Worm (Caenorhabditis elegans) whole organism, young adult: Measurements from ENCODE around the gene F16G10.11.

Experiments
- B0019.2 ChIP-seq: fragments of 200-800 bp; sonication (Bioruptor generic); conservative IDR thresholded peaks from 2 replicates; pipeline ENCODE4 v1.3.6; 2022; ENCODE audit warnings: missing genetic modification reagents, missing genetic modification characterization, missing compliant biosample characterization
- B0035.1 ChIP-seq: sonication (generic microtip); optimal IDR thresholded peaks from 2 replicates; lab custom pipeline; 2016; ENCODE audit warnings: missing genetic modification characterization, mild to moderate bottlenecking, missing compliant biosample characterization, missing genotype, missing genetic modification reagents
- B0336.3 ChIP-seq: fragments of 200-800 bp; sonication (Bioruptor generic); IDR thresholded peaks from 2 replicates; pipeline ENCODE4 v1.3.6; 2022; ENCODE audit warnings: missing genetic modification characterization, missing compliant biosample characterization
- C17E4.6 ChIP-seq: fragments of 200-800 bp; sonication (Bioruptor generic); IDR thresholded peaks from 2 replicates; pipeline ENCODE4 v1.3.6; 2022; ENCODE audit warnings: missing genetic modification reagents, missing genetic modification characterization, missing compliant biosample characterization
- F39B2.1 ChIP-seq: fragments of 200-800 bp; sonication (Bioruptor generic); IDR thresholded peaks from 2 replicates; pipeline ENCODE4 v1.3.6; 2022; ENCODE audit warnings: missing genetic modification reagents, missing genetic modification characterization, missing compliant biosample characterization
- F49E8.2 ChIP-seq: sonication (generic microtip); optimal IDR thresholded peaks from 3 replicates; lab custom pipeline; 2017; ENCODE audit warnings: missing genetic modification characterization, mild to moderate bottlenecking, missing compliant biosample characterization, antibody characterized with exemption, moderate library complexity; ENCODE audit not compliant: insufficient read depth
- T07F8.4 ChIP-seq: sonication (generic microtip); optimal IDR thresholded peaks from 2 replicates; lab custom pipeline; 2016; ENCODE audit warnings: mild to moderate bottlenecking, missing genetic modification characterization, moderate library complexity, missing compliant biosample characterization
- T26A5.8 ChIP-seq: sonication (generic microtip); optimal IDR thresholded peaks from 2 replicates; lab custom pipeline; 2016; ENCODE audit warnings: missing genetic modification characterization, missing compliant biosample characterization
- Y53G8AR.9 ChIP-seq: fragments of 200-800 bp; sonication (Bioruptor generic); conservative IDR thresholded peaks from 2 replicates; pipeline ENCODE4 v1.3.6; 2022; ENCODE audit warnings: missing genetic modification reagents, missing genetic modification characterization, missing compliant biosample characterization
- Y79H2A.3 ChIP-seq: fragments of 200-800 bp; sonication (Bioruptor generic); conservative IDR thresholded peaks from 2 replicates; pipeline ENCODE4 v1.3.6; 2022; ENCODE audit warnings: missing genetic modification reagents, missing genetic modification characterization, missing compliant biosample characterization
- Y95B8A.8 ChIP-seq: fragments of 200-800 bp; sonication (Bioruptor generic); IDR thresholded peaks from 2 replicates; pipeline ENCODE4 v1.3.6; 2022; ENCODE audit warnings: missing genetic modification reagents, missing genetic modification characterization, missing compliant biosample characterization
- ZK185.1 ChIP-seq: sonication (generic microtip); optimal IDR thresholded peaks from 2 replicates; lab custom pipeline; 2016; ENCODE audit warnings: mild to moderate bottlenecking, missing genetic modification characterization, missing compliant biosample characterization; ENCODE audit not compliant: poor library complexity, severe bottlenecking
- atf-7 ChIP-seq: sonication (generic microtip); optimal IDR thresholded peaks from 2 replicates; lab custom pipeline; 2017; ENCODE audit warnings: mild to moderate bottlenecking, missing genetic modification characterization, missing compliant biosample characterization
- attf-5 ChIP-seq: fragments of 200-800 bp; sonication (Bioruptor generic); optimal IDR thresholded peaks from 2 replicates; lab custom pipeline; 2018; ENCODE audit warnings: mild to moderate bottlenecking, missing genetic modification characterization, missing compliant biosample characterization
- bed-2 ChIP-seq: fragments of 200-800 bp; sonication (Bioruptor generic); IDR thresholded peaks from 2 replicates; pipeline ENCODE4 v1.3.6; 2022; ENCODE audit warnings: missing genetic modification reagents, missing genetic modification characterization, missing compliant biosample characterization
- ceh-100 ChIP-seq: fragments of 200-800 bp; sonication (Bioruptor generic); IDR thresholded peaks from 2 replicates; pipeline ENCODE4 v1.3.6; 2022; ENCODE audit warnings: missing genetic modification reagents, missing genetic modification characterization, missing compliant biosample characterization
- die-1 ChIP-seq: sonication (generic microtip); optimal IDR thresholded peaks from 2 replicates; lab custom pipeline; 2016; ENCODE audit warnings: missing genotype, mild to moderate bottlenecking, missing genetic modification characterization, missing compliant biosample characterization
- him-1 ChIP-seq: sonication (generic microtip); optimal IDR thresholded peaks from 2 replicates; lab custom pipeline; 2016; ENCODE audit warnings: missing genotype, missing genetic modification reagents, missing genetic modification characterization, missing compliant biosample characterization
- hlh-12 ChIP-seq: sonication (generic microtip); optimal IDR thresholded peaks from 2 replicates; lab custom pipeline; 2016; ENCODE audit warnings: missing genetic modification characterization, missing compliant biosample characterization
- hmg-1.2 ChIP-seq: fragments of 200-800 bp; sonication (Bioruptor generic); IDR thresholded peaks from 2 replicates; pipeline ENCODE4 v1.3.6; 2022; ENCODE audit warnings: missing genetic modification reagents, missing genetic modification characterization, missing compliant biosample characterization
- hmg-20 ChIP-seq: fragments of 200-800 bp; sonication (Bioruptor generic); IDR thresholded peaks from 2 replicates; pipeline ENCODE4 v1.3.6; 2022; ENCODE audit warnings: missing genetic modification reagents, missing genetic modification characterization, missing compliant biosample characterization
- hrde-1 ChIP-seq: sonication (generic microtip); optimal IDR thresholded peaks from 2 replicates; lab custom pipeline; 2016; ENCODE audit warnings: missing genetic modification characterization, mild to moderate bottlenecking, missing compliant biosample characterization, moderate library complexity, missing genotype, missing genetic modification reagents, borderline replicate concordance
- hsf-1 ChIP-seq: fragments of 200-800 bp; sonication (Bioruptor generic); IDR thresholded peaks from 2 replicates; pipeline ENCODE4 v1.3.6; 2022; ENCODE audit warnings: missing genetic modification reagents, missing genetic modification characterization, missing compliant biosample characterization
- let-526 ChIP-seq: fragments of 200-800 bp; sonication (Bioruptor generic); IDR thresholded peaks from 2 replicates; pipeline ENCODE4 v1.3.6; 2022; ENCODE audit warnings: missing genetic modification reagents, missing genetic modification characterization, missing compliant biosample characterization
- let-607 ChIP-seq, 2 experiments: fragments of 200-800 bp in 1 of 2; sonication (Bioruptor generic) in 1 of 2; sonication (generic microtip) in 1 of 2; optimal IDR thresholded peaks; 2 replicates each; lab custom pipeline; 2016 to 2018; ENCODE audit warnings: mild to moderate bottlenecking in 2 of 2, missing compliant biosample characterization in 2 of 2, missing genetic modification characterization in 2 of 2, moderate library complexity in 2 of 2, missing genotype in 1 of 2
- lin-35 ChIP-seq, 3 experiments: fragments of 150-350 bp in 2 of 3; sonication (generic microtip) in 1 of 3; optimal IDR thresholded peaks; 2 replicates each; lab custom pipeline; 2014 to 2018; ENCODE audit warnings: missing biosample characterization in 3 of 3, missing genetic modification characterization in 3 of 3, missing genetic modification reagents in 3 of 3
- madf-10 ChIP-seq: sonication (generic microtip); optimal IDR thresholded peaks from 2 replicates; lab custom pipeline; 2016; ENCODE audit warnings: mild to moderate bottlenecking, missing genetic modification characterization, missing compliant biosample characterization
- nhr-80 ChIP-seq: sonication (generic microtip); optimal IDR thresholded peaks from 2 replicates; lab custom pipeline; 2016; ENCODE audit warnings: missing genetic modification characterization, missing compliant biosample characterization
- pbrm-1 ChIP-seq: fragments of 200-800 bp; sonication (Bioruptor generic); IDR thresholded peaks from 2 replicates; pipeline ENCODE4 v1.3.6; 2022; ENCODE audit warnings: missing genetic modification reagents, missing genetic modification characterization, missing compliant biosample characterization
- pha-4 ChIP-seq: fragments of 150-350 bp; sonication (generic microtip); optimal IDR thresholded peaks from 2 replicates; lab custom pipeline; 2014; ENCODE audit warnings: missing biosample characterization, missing genetic modification reagents, missing genetic modification characterization
- rec-8 ChIP-seq, 2 experiments: sonication (generic microtip); optimal IDR thresholded peaks; 2 replicates each; lab custom pipeline; 2016; ENCODE audit warnings: mild to moderate bottlenecking in 2 of 2, missing genetic modification characterization in 2 of 2, missing genetic modification reagents in 2 of 2, missing genotype in 2 of 2, missing biosample characterization in 1 of 2, missing compliant biosample characterization in 1 of 2, moderate library complexity in 1 of 2
- repo-1 ChIP-seq: sonication (generic microtip); optimal IDR thresholded peaks from 2 replicates; lab custom pipeline; 2017; ENCODE audit warnings: mild to moderate bottlenecking, missing genetic modification characterization, missing compliant biosample characterization
- sea-2 ChIP-seq: fragments of 200-800 bp; sonication (Bioruptor generic); IDR thresholded peaks from 2 replicates; pipeline ENCODE4 v1.3.6; 2022; ENCODE audit warnings: missing genetic modification characterization, missing compliant biosample characterization
- snpc-4 ChIP-seq, 5 experiments: fragments of 150-350 bp in 1 of 5; sonication (generic microtip) in 4 of 5; optimal IDR thresholded peaks; 2 replicates each; lab custom pipeline; 2014 to 2018; ENCODE audit warnings: missing genetic modification characterization in 5 of 5, missing biosample characterization in 3 of 5, antibody characterized with exemption in 2 of 5, mild to moderate bottlenecking in 2 of 5, missing compliant biosample characterization in 2 of 5, missing genotype in 2 of 5, moderate library complexity in 2 of 5, missing genetic modification reagents in 1 of 5

F16G10.11 gene

DNA sequence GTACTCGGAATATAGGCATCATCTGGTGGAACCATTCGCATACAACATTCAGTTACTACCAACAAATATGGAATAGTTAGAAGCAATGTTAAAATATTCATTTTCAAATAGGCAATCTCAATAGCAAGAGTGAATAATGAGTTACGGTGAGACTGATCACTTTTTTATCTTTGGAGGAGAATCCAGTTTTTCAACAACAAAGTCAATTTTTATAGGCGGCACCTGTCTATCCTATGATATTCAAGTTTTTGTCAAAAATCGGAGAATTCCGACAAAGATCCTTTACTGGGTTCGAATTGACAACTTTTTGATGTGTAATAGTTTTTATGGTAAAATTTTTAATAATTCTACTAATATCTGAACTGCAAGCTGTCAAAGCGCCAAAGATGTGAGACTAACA lies at the start of gene F16G10.11:
F16G10.11 (minus strand) TSS at position 101 of the 400 bp plus-strand sequence.
- TF ChIP-seq die-1 (no peak), F39B2.1 (no peak), madf-10 (tag; lab: Kevin White, UChicago) (no peak), T26A5.8 (tag; lab: Kevin White, UChicago) (no peak), T07F8.4 (tag; lab: Kevin White, UChicago) (no peak), nhr-80 (tag; lab: Kevin White, UChicago) (no peak), Y53G8AR.9 (no peak), sea-2 (no peak), B0019.2 (GFP tag; lab: Robert Waterston, UW) (no peak), atf-7 (tag; lab: Kevin White, UChicago) (no peak), ZK185.1 (tag; lab: Kevin White, UChicago) (no peak), rec-8 (tag; optimal IDR thresholded peaks at IDR 0.05; lab: Kevin White, UChicago) (no peak), hmg-20 (GFP tag; lab: Robert Waterston, UW) (no peak), let-607 (tag; optimal IDR thresholded peaks at IDR 0.05; lab: Kevin White, UChicago) (no peak), pha-4 (tag; lab: Kevin White, UChicago) (no peak), hrde-1 (tag; lab: Kevin White, UChicago) (no peak)

DNA sequence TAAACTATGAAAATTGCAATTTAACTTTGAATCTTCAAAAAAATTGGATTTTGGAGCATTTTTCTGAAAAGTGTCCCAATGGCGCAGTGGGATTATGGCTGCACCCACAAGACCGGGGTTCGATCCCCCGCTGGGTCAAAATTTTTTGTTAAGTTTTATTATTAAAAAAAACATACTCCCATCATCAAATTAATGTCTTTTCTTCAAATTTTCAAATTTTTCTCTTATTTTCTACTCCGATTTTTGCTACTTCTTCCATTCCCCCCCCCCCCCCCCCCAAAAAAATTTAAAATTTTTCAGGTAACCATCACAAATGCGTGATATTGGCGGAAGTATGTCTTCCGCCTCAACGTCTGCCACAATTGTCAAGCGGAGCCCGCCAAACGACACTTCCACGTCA lies 49.3 kb upstream of the F16G10.11 start, which contains the start of gene vab-19:
vab-19 (plus strand) TSS at position 301 of the 400 bp plus-strand sequence.
- TF ChIP-seq F49E8.2 (tag; lab: Kevin White, UChicago), result no peak
- TF ChIP-seq snpc-4 (GFP tag; optimal IDR thresholded peaks at IDR 0.05; lab: Kevin White, UChicago), result no peak
- TF ChIP-seq snpc-4 (tag; optimal IDR thresholded peaks at IDR 0.05; lab: Kevin White, UChicago), result no peak
- TF ChIP-seq repo-1, result no peak
- no peak for TF ChIP-seq let-526 (GFP tag; lab: Robert Waterston, UW)
- no peak for TF ChIP-seq B0035.1 (tag; lab: Kevin White, UChicago)
- no peak for TF ChIP-seq him-1 (tag; lab: Kevin White, UChicago)
- TF ChIP-seq hsf-1 (GFP tag; lab: Robert Waterston, UW), result no peak
- TF ChIP-seq B0336.3 (GFP tag; lab: Robert Waterston, UW), result no peak
- no peak for TF ChIP-seq bed-2
- TF ChIP-seq ceh-100, result no peak
- TF ChIP-seq, all 124 proteins: peak for 0

DNA sequence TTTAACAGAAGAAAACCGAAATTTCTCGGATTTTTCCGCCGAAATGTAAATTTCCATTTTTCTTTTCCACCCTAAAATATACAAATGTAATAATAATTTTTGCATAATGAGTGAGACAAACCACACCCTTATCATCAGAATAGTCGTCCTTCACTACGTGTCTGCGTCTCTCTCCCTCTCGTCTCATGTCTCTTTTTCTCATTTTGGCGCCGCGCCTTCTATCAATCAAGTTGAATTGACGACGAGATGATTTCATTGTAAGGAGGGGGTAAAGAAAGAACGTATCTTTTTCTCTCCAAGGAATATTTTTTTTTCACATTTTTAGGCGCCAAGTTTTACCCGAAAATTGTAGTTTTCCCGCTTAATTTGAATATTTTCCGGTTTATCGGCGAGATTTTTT lies 48.5 kb upstream of the F16G10.11 start:
- TF ChIP-seq pbrm-1 (GFP tag; lab: Robert Waterston, UW), result no peak
- TF ChIP-seq hlh-12 (tag; lab: Kevin White, UChicago), result no peak
- TF ChIP-seq Y95B8A.8 (GFP tag; lab: Robert Waterston, UW), result no peak
- no peak for TF ChIP-seq Y79H2A.3
- no peak for TF ChIP-seq attf-5 (GFP tag; lab: Kevin White, UChicago)
- TF ChIP-seq F49E8.2 (tag; lab: Kevin White, UChicago), result no peak
- peak; percentile 30 for TF ChIP-seq nhr-80 (tag; lab: Kevin White, UChicago)
- no peak for TF ChIP-seq ceh-100
- no peak for TF ChIP-seq C17E4.6

DNA sequence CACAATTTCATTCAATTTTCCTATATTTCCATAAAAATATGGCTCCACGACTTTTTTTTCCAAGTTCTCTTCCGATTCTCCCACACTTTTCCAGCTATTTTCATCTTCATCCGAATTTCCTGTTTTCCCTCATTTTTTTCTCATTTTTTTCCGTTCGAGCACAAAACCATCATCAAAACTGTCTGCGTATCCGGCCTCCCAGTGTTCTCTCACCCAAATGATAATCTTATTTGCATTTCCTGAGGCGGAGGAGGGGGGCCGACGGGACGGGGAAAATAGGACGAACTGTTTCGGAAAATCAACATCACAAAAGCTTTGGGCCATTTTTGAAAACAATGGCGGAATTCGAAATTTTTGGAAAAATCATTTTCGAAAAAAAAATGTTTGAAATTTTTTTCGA lies 46.6 kb upstream of the F16G10.11 start:
- no peak for TF ChIP-seq lin-35 (GFP tag; optimal IDR thresholded peaks at IDR 0.05; lab: Kevin White, UChicago)
- peak; percentile 51 for TF ChIP-seq hmg-1.2
